Fruit fly (Drosophila melanogaster) Kc167 (cell line): ENCODE results near the gene rols.

Experiments used
- h ChIP-seq: fragments of >200 bp; optimal IDR thresholded peaks from 3 replicates; lab custom pipeline; 2018; ENCODE audit warnings: missing external identifiers
- insv ChIP-seq: fragments of >200 bp; optimal IDR thresholded peaks from 3 replicates; lab custom pipeline; 2018; ENCODE audit warnings: missing external identifiers
- psq ChIP-seq: fragments of >200 bp; optimal IDR thresholded peaks from 2 replicates; lab custom pipeline; 2017; ENCODE audit warnings: missing external identifiers
- ttk ChIP-seq: sonication (Bioruptor generic); optimal IDR thresholded peaks from 2 replicates; lab custom pipeline; 2017; ENCODE audit warnings: missing external identifiers

- no peak for TF ChIP-seq h
- TF ChIP-seq ttk: no peak
- no peak for TF ChIP-seq insv (lab: Kevin White, UChicago)
- TF ChIP-seq psq (lab: Kevin White, UChicago): no peak
These were observed 25.6 kb downstream of the rols start for dm6 chr3L:12039084-12039483.
